Worm (Caenorhabditis elegans) whole organism, midembryonic: ENCODE results near the gene Y69A2AR.16.

Experiments
- T22C8.4 ChIP-seq: fragments of 200-800 bp; sonication (Bioruptor generic); IDR thresholded peaks from 2 replicates; pipeline ENCODE4 v1.3.6; 2022; ENCODE audit warnings: missing genetic modification characterization, missing compliant biosample characterization
- cog-1 ChIP-seq: sonication (generic microtip); optimal IDR thresholded peaks from 2 replicates; lab custom pipeline; 2016; ENCODE audit warnings: missing genetic modification characterization, missing compliant biosample characterization
- flt-1 ChIP-seq: fragments of 200-800 bp; sonication (Bioruptor generic); IDR thresholded peaks from 2 replicates; pipeline ENCODE4 v1.3.6; 2022; ENCODE audit warnings: missing genetic modification characterization, missing compliant biosample characterization
- klf-2 ChIP-seq: fragments of 200-800 bp; sonication (Bioruptor generic); conservative IDR thresholded peaks from 2 replicates; pipeline ENCODE4 v1.3.6; 2022; ENCODE audit warnings: missing genetic modification reagents, missing genetic modification characterization, missing compliant biosample characterization
- med-1 ChIP-seq: sonication (generic microtip); optimal IDR thresholded peaks from 2 replicates; lab custom pipeline; 2017; ENCODE audit warnings: missing genetic modification characterization, mild to moderate bottlenecking, missing compliant biosample characterization, antibody characterized with exemption, missing genetic modification reagents; ENCODE audit not compliant: insufficient read depth
- ref-1 ChIP-seq: fragments of 200-800 bp; sonication (Bioruptor generic); conservative IDR thresholded peaks from 2 replicates; pipeline ENCODE4 v1.3.6; 2022; ENCODE audit warnings: missing genetic modification reagents, missing genetic modification characterization, missing compliant biosample characterization
- tab-1 ChIP-seq: fragments of 200-800 bp; sonication (Bioruptor generic); IDR thresholded peaks from 2 replicates; pipeline ENCODE4 v1.3.6; 2022; ENCODE audit warnings: missing genetic modification characterization, missing compliant biosample characterization
- ztf-23 ChIP-seq: fragments of 200-800 bp; sonication (Bioruptor generic); IDR thresholded peaks from 2 replicates; pipeline ENCODE4 v1.3.6; 2022; ENCODE audit warnings: missing genetic modification reagents, missing genetic modification characterization, missing compliant biosample characterization
- ztf-29 ChIP-seq: fragments of 200-800 bp; sonication (Bioruptor generic); IDR thresholded peaks from 2 replicates; pipeline ENCODE4 v1.3.6; 2022; ENCODE audit warnings: missing genetic modification reagents, missing genetic modification characterization, missing compliant biosample characterization

ce11 chrIV:2495118-2495785 lies 2.4 kb upstream of the Y69A2AR.16 start, which contains the start of the genes ccdc-12 and Y69A2AR.18:
- TF ChIP-seq cog-1 (no peak), klf-2 (GFP tag; lab: Robert Waterston, UW) (no peak), ref-1 (GFP tag; lab: Robert Waterston, UW) (no peak), ztf-29 (GFP tag; lab: Robert Waterston, UW) (no peak), tab-1 (GFP tag; lab: Robert Waterston, UW) (no peak), flt-1 (no peak), ztf-23 (GFP tag; lab: Robert Waterston, UW) (no peak), T22C8.4 (GFP tag; lab: Robert Waterston, UW) (no peak), med-1 (GFP tag; lab: Kevin White, UChicago) (no peak)
